Worm (Caenorhabditis elegans): Measurements from ENCODE around the gene Y57G11C.14.
"Not testable (repeated sequence)": the region's sequence is repeated elsewhere in the genome, so short reads cannot be mapped to it uniquely, and the experiment has no call there.

The Y57G11C.14 gene

ce11 chrIV:14829026-14829425, 29.9 kb downstream of the Y57G11C.14 start, which contains the start of gene hhat-2:
Gene hhat-2 (minus strand): TSS chrIV:14829126.
- TF ChIP-seq flt-1 (GFP tag; IDR thresholded peaks at IDR 0.05), result no peak
- TF ChIP-seq aly-1 (tag; optimal IDR thresholded peaks at IDR 0.05), result no peak
- TF ChIP-seq F13C5.2 (tag; optimal IDR thresholded peaks at IDR 0.05), result no peak
- TF ChIP-seq ceh-13 (GFP tag; optimal IDR thresholded peaks at IDR 0.05), result no peak
- TF ChIP-seq sea-1 (GFP tag; conservative IDR thresholded peaks at IDR 0.05), result no peak
- no peak for TF ChIP-seq pes-1 (GFP tag; IDR thresholded peaks at IDR 0.05)
- TF ChIP-seq scrt-1 (GFP tag; IDR thresholded peaks at IDR 0.05), result no peak
- TF ChIP-seq B0310.2 (tag; optimal IDR thresholded peaks at IDR 0.05), result no peak
- no peak for TF ChIP-seq tra-4 (tag; optimal IDR thresholded peaks at IDR 0.05)
- no peak for TF ChIP-seq hmg-4 (GFP tag; optimal IDR thresholded peaks at IDR 0.05)
- TF ChIP-seq hmbx-1 (tag; optimal IDR thresholded peaks at IDR 0.05), result no peak
- no peak for TF ChIP-seq ceh-36 (tag; optimal IDR thresholded peaks at IDR 0.05)
- no peak for TF ChIP-seq ets-7 (tag; optimal IDR thresholded peaks at IDR 0.05)
- TF ChIP-seq tbx-37 (GFP tag; conservative IDR thresholded peaks at IDR 0.05), result no peak
- TF ChIP-seq ama-1 (optimal IDR thresholded peaks at IDR 0.05), result no peak

ce11 chrIV:14833537-14833936, 34.4 kb downstream of the Y57G11C.14 start:
- TF ChIP-seq tbx-37 (GFP tag; conservative IDR thresholded peaks at IDR 0.05) (no peak), hmbx-1 (tag; optimal IDR thresholded peaks at IDR 0.05) (no peak), ceh-13 (GFP tag; optimal IDR thresholded peaks at IDR 0.05) (no peak), hnd-1 (tag; optimal IDR thresholded peaks at IDR 0.05) (no peak), tbx-11 (GFP tag; IDR thresholded peaks at IDR 0.05) (no peak), F13C5.2 (tag; optimal IDR thresholded peaks at IDR 0.05) (no peak), ama-1 (optimal IDR thresholded peaks at IDR 0.05) (no peak), sea-1 (GFP tag; conservative IDR thresholded peaks at IDR 0.05) (no peak)

ce11 chrIV:14836885-14837284, 37.8 kb downstream of the Y57G11C.14 start, which contains the start of gene Y57G11C.22:
Gene Y57G11C.22 (plus strand): TSS chrIV:14837211.
- no peak for TF ChIP-seq hmg-4 (GFP tag; optimal IDR thresholded peaks at IDR 0.05)
- TF ChIP-seq hnd-1 (tag; optimal IDR thresholded peaks at IDR 0.05), result no peak
- no peak for TF ChIP-seq scrt-1 (GFP tag; IDR thresholded peaks at IDR 0.05)
- TF ChIP-seq hmbx-1 (tag; optimal IDR thresholded peaks at IDR 0.05), result no peak
- no peak for TF ChIP-seq F13C5.2 (tag; optimal IDR thresholded peaks at IDR 0.05)
- no peak for TF ChIP-seq aly-1 (tag; optimal IDR thresholded peaks at IDR 0.05)
- TF ChIP-seq B0310.2 (tag; optimal IDR thresholded peaks at IDR 0.05), result no peak
- no peak for TF ChIP-seq ama-1 (optimal IDR thresholded peaks at IDR 0.05)
- TF ChIP-seq ceh-36 (tag; optimal IDR thresholded peaks at IDR 0.05), result no peak
- no peak for TF ChIP-seq ets-7 (tag; optimal IDR thresholded peaks at IDR 0.05)
- TF ChIP-seq tra-4 (tag; optimal IDR thresholded peaks at IDR 0.05), result no peak
- no peak for TF ChIP-seq flt-1 (GFP tag; IDR thresholded peaks at IDR 0.05)
- TF ChIP-seq tbx-37 (GFP tag; conservative IDR thresholded peaks at IDR 0.05), result no peak
- TF ChIP-seq tbx-11 (GFP tag; IDR thresholded peaks at IDR 0.05), result no peak
- TF ChIP-seq pes-1 (GFP tag; IDR thresholded peaks at IDR 0.05), result no peak
- no peak for TF ChIP-seq ceh-13 (GFP tag; optimal IDR thresholded peaks at IDR 0.05)
- TF ChIP-seq sea-1 (GFP tag; conservative IDR thresholded peaks at IDR 0.05), result no peak

- TF ChIP-seq hmg-4 (GFP tag; optimal IDR thresholded peaks at IDR 0.05), result no peak
- TF ChIP-seq scrt-1 (GFP tag; IDR thresholded peaks at IDR 0.05), result no peak; the same call in 1 of the 2 replicates
- TF ChIP-seq tbx-37 (GFP tag; conservative IDR thresholded peaks at IDR 0.05), result peak; percentile 73
- peak; percentile 23 for TF ChIP-seq tra-4 (tag; optimal IDR thresholded peaks at IDR 0.05)
- peak; percentile 69 for TF ChIP-seq aly-1 (tag; optimal IDR thresholded peaks at IDR 0.05)
- TF ChIP-seq flt-1 (GFP tag; IDR thresholded peaks at IDR 0.05), result peak; percentile 80
- peak; percentile 71 for TF ChIP-seq F13C5.2 (tag; optimal IDR thresholded peaks at IDR 0.05)
- peak; percentile 88 for TF ChIP-seq tbx-11 (GFP tag; IDR thresholded peaks at IDR 0.05)
- peak; percentile 42 for TF ChIP-seq ets-7 (tag; optimal IDR thresholded peaks at IDR 0.05)
- TF ChIP-seq B0310.2 (tag; optimal IDR thresholded peaks at IDR 0.05), result peak; percentile 30
- TF ChIP-seq ama-1 (optimal IDR thresholded peaks at IDR 0.05), result no peak
- peak; percentile 64 for TF ChIP-seq hnd-1 (tag; optimal IDR thresholded peaks at IDR 0.05)
- TF ChIP-seq ceh-36 (tag; optimal IDR thresholded peaks at IDR 0.05), result peak; percentile 62
- no peak; the same call in 1 of the 2 replicates for TF ChIP-seq sea-1 (GFP tag; conservative IDR thresholded peaks at IDR 0.05)
- TF ChIP-seq pes-1 (GFP tag; IDR thresholded peaks at IDR 0.05), result peak; percentile 86
- peak; percentile 25 for TF ChIP-seq hmbx-1 (tag; optimal IDR thresholded peaks at IDR 0.05)
- TF ChIP-seq ceh-13 (GFP tag; optimal IDR thresholded peaks at IDR 0.05), result peak; percentile 56
Measured at ce11 chrIV:14838095-14838494, 39.0 kb downstream of the Y57G11C.14 start.

ce11 chrIV:14843062-14843461, 44.0 kb downstream of the Y57G11C.14 start, which contains the start of gene Y57G11C.20:
Gene Y57G11C.20 (plus strand): TSS chrIV:14843362.
- not testable (repeated sequence) for TF ChIP-seq ceh-36 (tag; optimal IDR thresholded peaks at IDR 0.05); hmg-4 (GFP tag; optimal IDR thresholded peaks at IDR 0.05); tra-4 (tag; optimal IDR thresholded peaks at IDR 0.05)
